Fruit fly (Drosophila melanogaster): ENCODE results near the gene Sol1.

DNA sequence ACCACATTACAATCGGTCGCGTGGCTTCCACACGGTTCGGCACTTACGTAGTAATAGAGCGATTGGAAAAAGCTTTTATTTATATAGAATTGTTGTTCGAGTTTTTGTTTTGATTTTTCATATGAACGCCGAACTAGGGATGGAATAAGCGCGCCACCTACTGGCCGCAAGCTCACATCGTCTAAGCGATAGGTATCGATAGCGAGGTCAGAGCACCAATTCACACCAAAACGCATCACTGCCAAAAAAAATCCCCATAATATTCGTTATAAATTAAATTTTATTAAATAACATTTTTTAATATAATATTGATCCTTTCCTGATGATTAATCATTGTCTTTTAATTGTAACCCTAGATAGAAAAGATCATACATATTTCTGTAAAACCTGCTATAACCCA is 35.6 kb upstream of the Sol1 start, which contains the start of gene CG10038:
- TF ChIP-seq insv (optimal IDR thresholded peaks at IDR 0.05) (no peak), psq (optimal IDR thresholded peaks at IDR 0.05) (no peak), ttk (optimal IDR thresholded peaks at IDR 0.05) (no peak), h (optimal IDR thresholded peaks at IDR 0.05) (no peak)

Data from Kc167 (cell line).